Worm (Caenorhabditis elegans): ENCODE measurements around the gene T04A11.1.

Gene T04A11.1

DNA sequence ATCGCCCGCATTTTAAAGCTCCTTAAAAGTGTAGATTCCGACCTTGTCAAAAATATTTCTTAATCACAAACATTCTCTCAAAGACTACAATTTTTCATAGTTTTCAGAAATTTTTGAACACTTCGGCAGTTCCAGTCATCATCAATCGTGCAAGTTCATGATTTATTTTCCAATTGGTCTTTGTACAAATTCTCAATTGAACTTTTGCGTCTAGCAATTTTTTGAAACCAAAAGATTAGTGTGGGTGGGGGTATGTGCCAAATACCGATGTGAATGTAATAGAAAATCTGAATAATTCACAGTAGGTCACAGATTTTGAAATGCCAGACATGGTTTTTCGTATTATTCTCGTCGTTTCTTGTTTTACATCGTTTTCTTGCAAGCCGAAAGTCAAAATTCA, 38.5 kb downstream of the T04A11.1 start, which contains the start of gene clec-185:
clec-185 (plus strand) TSS at position 301 of the 400 bp plus-strand sequence.
- TF ChIP-seq crh-2 (tag; optimal IDR thresholded peaks at IDR 0.05): no peak
- TF ChIP-seq R02D3.7 (tag; optimal IDR thresholded peaks at IDR 0.05): no peak
- no peak for TF ChIP-seq nhr-23 (tag; optimal IDR thresholded peaks at IDR 0.05)
- TF ChIP-seq Y55F3AM.14 (GFP tag; optimal IDR thresholded peaks at IDR 0.05): no peak
- TF ChIP-seq sma-9 (GFP tag; optimal IDR thresholded peaks at IDR 0.05): no peak
- TF ChIP-seq sma-9 (tag; optimal IDR thresholded peaks at IDR 0.05): no peak
- no peak for TF ChIP-seq unc-55 (GFP tag; optimal IDR thresholded peaks at IDR 0.05)
- TF ChIP-seq aly-2 (tag; optimal IDR thresholded peaks at IDR 0.05): no peak
- TF ChIP-seq nhr-77 (tag; optimal IDR thresholded peaks at IDR 0.05): no peak
- no peak for TF ChIP-seq alr-1 (tag; optimal IDR thresholded peaks at IDR 0.05)
- no peak for TF ChIP-seq ZK546.5 (tag; optimal IDR thresholded peaks at IDR 0.05)
- no peak for TF ChIP-seq blmp-1 (tag; optimal IDR thresholded peaks at IDR 0.05; ENCODE audit: insufficient read depth)
- no peak for TF ChIP-seq fos-1 (tag; optimal IDR thresholded peaks at IDR 0.05)
- TF ChIP-seq gmeb-1 (tag; optimal IDR thresholded peaks at IDR 0.05): no peak

DNA sequence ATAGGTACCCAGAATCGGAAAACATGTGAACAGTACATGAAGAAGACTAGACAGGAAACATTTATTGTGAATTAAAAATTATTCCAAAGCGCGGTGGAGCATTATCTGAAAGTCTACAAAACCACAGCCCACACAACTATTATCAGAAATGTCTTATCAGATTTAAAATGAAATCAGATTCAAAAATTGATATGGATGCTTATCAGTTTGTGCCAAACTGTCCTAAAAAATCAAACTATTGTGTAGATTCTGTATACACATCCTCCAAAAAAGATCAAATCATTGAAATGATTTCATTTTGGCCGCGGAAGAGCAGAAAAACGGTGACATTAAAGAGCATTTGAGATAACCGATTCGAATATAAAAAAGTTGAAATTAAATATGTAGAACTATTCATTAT, 41.4 kb downstream of the T04A11.1 start, which contains the start of gene irg-4:
irg-4 (plus strand) TSS at position 392 of the 400 bp plus-strand sequence.
- TF ChIP-seq mdl-1 (tag; optimal IDR thresholded peaks at IDR 0.05) (no peak), crh-2 (tag; optimal IDR thresholded peaks at IDR 0.05) (peak; percentile 36), sma-3 (GFP tag; optimal IDR thresholded peaks at IDR 0.05) (no peak), lin-13 (GFP tag; optimal IDR thresholded peaks at IDR 0.05) (no peak), unc-55 (GFP tag; optimal IDR thresholded peaks at IDR 0.05) (no peak), skn-1 (tag; optimal IDR thresholded peaks at IDR 0.05) (no peak), ama-1 (optimal IDR thresholded peaks at IDR 0.05) (no peak), nhr-129 (tag; optimal IDR thresholded peaks at IDR 0.05) (no peak), fos-1 (tag; optimal IDR thresholded peaks at IDR 0.05) (peak; percentile 83)

ce11 chrIV:12432340-12432739, 44.5 kb downstream of the T04A11.1 start, which contains the start of gene clec-184:
Gene clec-184, plus strand, starts transcription at chrIV:12432640.
- TF ChIP-seq C34F6.9 (tag; optimal IDR thresholded peaks at IDR 0.05) (no peak), ZK546.5 (tag; optimal IDR thresholded peaks at IDR 0.05) (no peak), aly-2 (tag; optimal IDR thresholded peaks at IDR 0.05) (no peak), egl-27 (tag; optimal IDR thresholded peaks at IDR 0.05) (no peak), nhr-11 (tag; optimal IDR thresholded peaks at IDR 0.05) (no peak), dmd-4 (tag; optimal IDR thresholded peaks at IDR 0.05) (no peak), alr-1 (tag; optimal IDR thresholded peaks at IDR 0.05) (no peak), nhr-129 (tag; optimal IDR thresholded peaks at IDR 0.05) (no peak), fos-1 (tag; optimal IDR thresholded peaks at IDR 0.05) (no peak), R02D3.7 (tag; optimal IDR thresholded peaks at IDR 0.05) (no peak), sma-9 (GFP tag; optimal IDR thresholded peaks at IDR 0.05) (no peak), sma-9 (tag; optimal IDR thresholded peaks at IDR 0.05) (no peak)

- TF ChIP-seq nhr-129 (tag; optimal IDR thresholded peaks at IDR 0.05): no peak
- no peak for TF ChIP-seq Y55F3AM.14 (GFP tag; optimal IDR thresholded peaks at IDR 0.05)
- no peak for TF ChIP-seq nhr-237 (tag; optimal IDR thresholded peaks at IDR 0.05)
- no peak for TF ChIP-seq elt-1 (tag; optimal IDR thresholded peaks at IDR 0.05)
- no peak for TF ChIP-seq snpc-4 (tag; optimal IDR thresholded peaks at IDR 0.05)
- TF ChIP-seq ztf-11 (tag; optimal IDR thresholded peaks at IDR 0.05): no peak
- no peak for TF ChIP-seq unc-62 (GFP tag; optimal IDR thresholded peaks at IDR 0.05)
- no peak for TF ChIP-seq nhr-21 (tag; optimal IDR thresholded peaks at IDR 0.05)
- no peak for TF ChIP-seq R02D3.7 (tag; optimal IDR thresholded peaks at IDR 0.05)
- no peak for TF ChIP-seq ZK546.5 (tag; optimal IDR thresholded peaks at IDR 0.05)
Measured at ce11 chrIV:12431755-12432154, 45.1 kb downstream of the T04A11.1 start.

ce11 chrIV:12429504-12429903, 47.3 kb downstream of the T04A11.1 start:
- peak; percentile 81 for TF ChIP-seq blmp-1 (tag; optimal IDR thresholded peaks at IDR 0.05; ENCODE audit: insufficient read depth)
- TF ChIP-seq elt-3 (tag; optimal IDR thresholded peaks at IDR 0.05): no peak
- no peak for TF ChIP-seq fos-1 (tag; optimal IDR thresholded peaks at IDR 0.05)
- peak; percentile 66 for TF ChIP-seq nhr-25 (tag; optimal IDR thresholded peaks at IDR 0.05)

DNA sequence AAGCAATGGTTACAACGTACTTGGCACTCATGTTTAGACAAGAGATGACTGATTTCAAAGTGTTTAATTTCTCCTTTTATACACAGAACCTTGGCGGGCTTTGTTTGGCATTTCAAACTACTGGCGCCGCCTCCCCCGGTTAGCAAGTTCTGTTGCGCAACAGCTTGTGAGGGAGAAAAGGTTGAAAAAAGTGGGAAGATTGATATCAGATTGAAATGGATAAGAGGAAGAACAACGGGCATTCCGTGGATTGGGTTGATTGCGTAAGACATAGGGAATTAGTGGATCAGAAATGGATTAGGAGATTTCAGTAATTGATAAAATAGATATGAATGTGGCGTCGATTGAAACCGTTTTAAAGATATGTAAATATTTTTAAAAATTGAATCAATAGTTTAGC, 48.4 kb downstream of the T04A11.1 start, which contains the start of gene col-130:
col-130 (minus strand) TSS at position 50 of the 400 bp plus-strand sequence.
- TF ChIP-seq ztf-1 (GFP tag; conservative IDR thresholded peaks at IDR 0.05) (no peak), nhr-77 (tag; optimal IDR thresholded peaks at IDR 0.05) (no peak), aly-2 (tag; optimal IDR thresholded peaks at IDR 0.05) (no peak), R02D3.7 (tag; optimal IDR thresholded peaks at IDR 0.05) (no peak), nhr-6 (tag; optimal IDR thresholded peaks at IDR 0.05) (no peak), crh-2 (tag; optimal IDR thresholded peaks at IDR 0.05) (no peak), unc-62 (GFP tag; optimal IDR thresholded peaks at IDR 0.05) (no peak), snpc-4 (tag; optimal IDR thresholded peaks at IDR 0.05) (no peak), nhr-10 (tag; optimal IDR thresholded peaks at IDR 0.05) (no peak), ztf-11 (tag; optimal IDR thresholded peaks at IDR 0.05) (no peak), alr-1 (tag; optimal IDR thresholded peaks at IDR 0.05) (no peak), nhr-12 (tag; optimal IDR thresholded peaks at IDR 0.05) (no peak), blmp-1 (tag; optimal IDR thresholded peaks at IDR 0.05; ENCODE audit: insufficient read depth) (no peak), lsy-2 (tag; optimal IDR thresholded peaks at IDR 0.05) (no peak), nhr-11 (tag; optimal IDR thresholded peaks at IDR 0.05) (no peak), sma-3 (GFP tag; optimal IDR thresholded peaks at IDR 0.05) (no peak)

All from whole organism, L2 larva.